Fruit fly (Drosophila melanogaster): ENCODE data around the gene CG31789.
A peak's percentile ranks its signal among the peaks of the same experiment; 100 is the strongest.

The CG31789 gene

dm6 chr2L:18621357-18622211, 15.9 kb downstream of the CG31789 start (continued):
- peak; percentile 76 for TF ChIP-seq CG1233 (GFP tag; optimal IDR thresholded peaks at IDR 0.05)
- 0 out of 2 replicates have a peak, but pooled peaks have one; percentile 37 for TF ChIP-seq aop (GFP tag; IDR thresholded peaks at IDR 0.05)
- peak; percentile 1 for TF ChIP-seq CHES-1-like (GFP tag; optimal IDR thresholded peaks at IDR 0.05)
- TF ChIP-seq Atf-2 (GFP tag; optimal IDR thresholded peaks at IDR 0.05) = peak; percentile 35
- peak; percentile 69 for TF ChIP-seq CG13624 (GFP tag; optimal IDR thresholded peaks at IDR 0.05)
- peak; percentile 79 for TF ChIP-seq CG14710 (tag; optimal IDR thresholded peaks at IDR 0.05)
- no peak for TF ChIP-seq eve (GFP tag; optimal IDR thresholded peaks at IDR 0.05)
- 0 out of 3 replicates have a peak, but pooled peaks have one; percentile 40 for TF ChIP-seq CG11093 (GFP tag; IDR thresholded peaks at IDR 0.05)
- TF ChIP-seq gce (GFP tag; IDR thresholded peaks at IDR 0.05) = 0 out of 3 replicates have a peak, but pooled peaks have one; percentile 39
- TF ChIP-seq bab2 (GFP tag; optimal IDR thresholded peaks at IDR 0.05) = peak; percentile 50
- TF ChIP-seq CG5953 (GFP tag; IDR thresholded peaks at IDR 0.05) = peak; percentile 60; the same call in 1 of the 2 replicates
- TF ChIP-seq ash1 (GFP tag; optimal IDR thresholded peaks at IDR 0.05) = no peak
- TF ChIP-seq Nf-YB (GFP tag; optimal IDR thresholded peaks at IDR 0.05) = peak; percentile 53
- TF ChIP-seq CG30431 (GFP tag; optimal IDR thresholded peaks at IDR 0.05) = no peak
- peak; percentile 28; the same call in 1 of the 2 replicates for TF ChIP-seq chm (GFP tag; IDR thresholded peaks at IDR 0.05)
- peak; percentile 74 for TF ChIP-seq ranshi (GFP tag; IDR thresholded peaks at IDR 0.05)
- TF ChIP-seq CG12071 (GFP tag; optimal IDR thresholded peaks at IDR 0.05) = peak; percentile 60
- peak; percentile 63 for TF ChIP-seq Taf1 (GFP tag; IDR thresholded peaks at IDR 0.05)
- peak; percentile 86 for TF ChIP-seq grau (tag; optimal IDR thresholded peaks at IDR 0.05)
- peak; percentile 3 for TF ChIP-seq CG7987 (GFP tag; optimal IDR thresholded peaks at IDR 0.05)
- peak; percentile 10 for TF ChIP-seq YL-1 (GFP tag; optimal IDR thresholded peaks at IDR 0.05)
- peak; percentile 75 for TF ChIP-seq CG12659 (GFP tag; optimal IDR thresholded peaks at IDR 0.05)
- peak; percentile 18 for TF ChIP-seq CG18011 (GFP tag; optimal IDR thresholded peaks at IDR 0.05)
- TF ChIP-seq btn (GFP tag; optimal IDR thresholded peaks at IDR 0.05) = peak; percentile 18
- no peak for TF ChIP-seq unc-4 (GFP tag; IDR thresholded peaks at IDR 0.05; ENCODE audit: partially characterized antibody)
- TF ChIP-seq CG10543 (GFP tag; optimal IDR thresholded peaks at IDR 0.05) = peak; percentile 85
- TF ChIP-seq CG11560 (tag; IDR thresholded peaks at IDR 0.05) = peak; percentile 54; the same call in 2 of the 3 replicates
- TF ChIP-seq Aef1 (GFP tag; IDR thresholded peaks at IDR 0.05) = peak; percentile 64; the same call in 2 of the 3 replicates
- TF ChIP-seq CG12104 (GFP tag; optimal IDR thresholded peaks at IDR 0.05) = peak; percentile 67
- TF ChIP-seq salm (tag; optimal IDR thresholded peaks at IDR 0.05) = peak; percentile 62
- peak; percentile 59 to 87 for TF ChIP-seq Hr51 (GFP tag; optimal IDR thresholded peaks at IDR 0.05)
- TF ChIP-seq tgo (GFP tag; IDR thresholded peaks at IDR 0.05) = peak; percentile 86
- peak; percentile 63 for TF ChIP-seq D19B (GFP tag; optimal IDR thresholded peaks at IDR 0.05)
- TF ChIP-seq al (GFP tag; IDR thresholded peaks at IDR 0.05) = peak; percentile 57
- TF ChIP-seq CG18764 (GFP tag; optimal IDR thresholded peaks at IDR 0.05) = peak; percentile 50
- no peak for TF ChIP-seq da (GFP tag; optimal IDR thresholded peaks at IDR 0.05)
- TF ChIP-seq CG18476 (GFP tag; optimal IDR thresholded peaks at IDR 0.05) = peak; percentile 70
- peak; percentile 71 for TF ChIP-seq Abd-B (GFP tag; optimal IDR thresholded peaks at IDR 0.05)
- TF ChIP-seq emc (GFP tag; optimal IDR thresholded peaks at IDR 0.05) = no peak
- TF ChIP-seq sisA (GFP tag; IDR thresholded peaks at IDR 0.05) = peak; percentile 64
- TF ChIP-seq amos (GFP tag; IDR thresholded peaks at IDR 0.05; ENCODE audit: partially characterized antibody) = no peak
- 0 out of 3 replicates have a peak, but pooled peaks have one; percentile 42 for TF ChIP-seq C15 (GFP tag; IDR thresholded peaks at IDR 0.05)
- peak; percentile 12 for TF ChIP-seq Usf (GFP tag; optimal IDR thresholded peaks at IDR 0.05)
- no peak for TF ChIP-seq trh (GFP tag; optimal IDR thresholded peaks at IDR 0.05)
- TF ChIP-seq sqz (GFP tag; optimal IDR thresholded peaks at IDR 0.05) = peak; percentile 48
- TF ChIP-seq slbo (GFP tag; IDR thresholded peaks at IDR 0.05) = peak; percentile 86
- peak; percentile 53; the same call in 1 of the 2 replicates for TF ChIP-seq peb (GFP tag; IDR thresholded peaks at IDR 0.05)
- peak; percentile 10 for TF ChIP-seq CG1603 (tag; optimal IDR thresholded peaks at IDR 0.05)
